Worm (Caenorhabditis elegans) whole organism, L2 larva: Measurements from ENCODE around the gene fbxc-42.
"Not testable (repeated sequence)": the region's sequence is repeated elsewhere in the genome, so short reads cannot be mapped to it uniquely, and the experiment has no call there.

Experiments
- R02D3.7 ChIP-seq: fragments of 150-350 bp; optimal IDR thresholded peaks from 2 replicates; lab custom pipeline; 2014; ENCODE audit warnings: missing biosample characterization, missing genetic modification characterization
- alr-1 ChIP-seq: fragments of 150-350 bp; optimal IDR thresholded peaks from 2 replicates; lab custom pipeline; 2014; ENCODE audit warnings: missing biosample characterization, missing genetic modification characterization
- crh-2 ChIP-seq: sonication (generic microtip); optimal IDR thresholded peaks from 2 replicates; lab custom pipeline; 2017; ENCODE audit warnings: missing biosample characterization, missing genetic modification characterization
- egl-27 ChIP-seq: sonication (generic microtip); optimal IDR thresholded peaks from 3 replicates; lab custom pipeline; 2017; ENCODE audit warnings: missing biosample characterization, missing genetic modification reagents, missing genetic modification characterization
- elt-1 ChIP-seq: fragments of 150-350 bp; optimal IDR thresholded peaks from 2 replicates; lab custom pipeline; 2014; ENCODE audit warnings: missing biosample characterization, missing genetic modification characterization
- gmeb-1 ChIP-seq: fragments of 150-350 bp; optimal IDR thresholded peaks from 2 replicates; lab custom pipeline; 2014; ENCODE audit warnings: missing biosample characterization, missing genetic modification characterization
- lin-39 ChIP-seq: fragments of 150-350 bp; optimal IDR thresholded peaks from 2 replicates; lab custom pipeline; 2014; ENCODE audit warnings: missing biosample characterization, missing genetic modification reagents, missing genetic modification characterization
- lsy-2 ChIP-seq, 2 experiments: fragments of 150-350 bp in 1 of 2; sonication (generic microtip) in 1 of 2; optimal IDR thresholded peaks; 2 replicates each; lab custom pipeline; 2014 to 2017; ENCODE audit warnings: missing biosample characterization in 2 of 2, missing genetic modification characterization in 2 of 2
- nhr-10 ChIP-seq: sonication (generic microtip); optimal IDR thresholded peaks from 2 replicates; lab custom pipeline; 2017; ENCODE audit warnings: missing biosample characterization, missing genetic modification characterization
- nhr-12 ChIP-seq: fragments of 150-350 bp; optimal IDR thresholded peaks from 2 replicates; lab custom pipeline; 2014; ENCODE audit warnings: missing biosample characterization, missing genetic modification characterization
- nhr-25 ChIP-seq: fragments of 150-350 bp; sonication (generic microtip); optimal IDR thresholded peaks from 3 replicates; lab custom pipeline; 2014; ENCODE audit warnings: missing biosample characterization, missing genetic modification characterization
- skn-1 ChIP-seq: sonication (generic microtip); optimal IDR thresholded peaks from 2 replicates; lab custom pipeline; 2017; ENCODE audit warnings: missing biosample characterization, missing genetic modification characterization
- ztf-11 ChIP-seq: sonication (generic microtip); optimal IDR thresholded peaks from 2 replicates; lab custom pipeline; 2017; ENCODE audit warnings: missing biosample characterization, missing genetic modification characterization

ce11 chrII:1006375-1006774, 15.0 kb downstream of the fbxc-42 start, which contains the start of gene F45D11.14:
- not testable (repeated sequence) for TF ChIP-seq nhr-10 (tag; lab: Kevin White, UChicago); crh-2 (tag; lab: Kevin White, UChicago); egl-27; lsy-2 (tag; optimal IDR thresholded peaks at IDR 0.05; lab: Kevin White, UChicago); R02D3.7 (tag; lab: Kevin White, UChicago); elt-1 (tag; lab: Kevin White, UChicago); ztf-11; lin-39; skn-1; nhr-12 (tag; lab: Kevin White, UChicago); alr-1 (tag; lab: Kevin White, UChicago); gmeb-1; nhr-25 (tag; lab: Kevin White, UChicago)
